Worm (Caenorhabditis elegans): ENCODE measurements around the gene F01G12.18.
A peak's percentile ranks its signal among the peaks of the same experiment; 100 is the strongest.

Gene F01G12.18

ce11 chrX:16398420-16398925, at the start of gene F01G12.18:
Gene F01G12.18, minus strand, starts transcription at chrX:16398470.
- TF ChIP-seq odd-2 (tag; optimal IDR thresholded peaks at IDR 0.05): no peak
- no peak for TF ChIP-seq ceh-45 (GFP tag; IDR thresholded peaks at IDR 0.05)
- no peak for TF ChIP-seq pax-1 (tag; optimal IDR thresholded peaks at IDR 0.05)
- TF ChIP-seq fkh-6 (tag; optimal IDR thresholded peaks at IDR 0.05): no peak
- TF ChIP-seq ceh-14 (tag; optimal IDR thresholded peaks at IDR 0.05): no peak
- no peak for TF ChIP-seq unc-86 (tag; optimal IDR thresholded peaks at IDR 0.05)
- TF ChIP-seq fkh-10 (GFP tag; optimal IDR thresholded peaks at IDR 0.05): no peak
- no peak for TF ChIP-seq syd-9 (tag; optimal IDR thresholded peaks at IDR 0.05)
- no peak for TF ChIP-seq unc-55 (GFP tag; optimal IDR thresholded peaks at IDR 0.05)
- no peak for TF ChIP-seq C08G9.2 (tag; optimal IDR thresholded peaks at IDR 0.05)
- TF ChIP-seq lin-11 (tag; optimal IDR thresholded peaks at IDR 0.05): no peak
- no peak for TF ChIP-seq pqm-1 (tag; optimal IDR thresholded peaks at IDR 0.05)
- TF ChIP-seq ceh-6 (GFP tag; optimal IDR thresholded peaks at IDR 0.05): no peak

- peak; percentile 74 for TF ChIP-seq ceh-34 (tag; optimal IDR thresholded peaks at IDR 0.05)
- TF ChIP-seq pax-1 (tag; optimal IDR thresholded peaks at IDR 0.05): no peak
- peak; percentile 16 for TF ChIP-seq ceh-19 (GFP tag; optimal IDR thresholded peaks at IDR 0.05)
Measured at ce11 chrX:16447116-16447515, 48.8 kb upstream of the F01G12.18 start.

- TF ChIP-seq unc-86 (tag; optimal IDR thresholded peaks at IDR 0.05) (no peak), lin-11 (tag; optimal IDR thresholded peaks at IDR 0.05) (no peak), hlh-6 (tag; optimal IDR thresholded peaks at IDR 0.05) (peak; percentile 38), K02D7.2 (tag; optimal IDR thresholded peaks at IDR 0.05) (no peak), fax-1 (tag; optimal IDR thresholded peaks at IDR 0.05) (no peak), nfya-1 (tag; optimal IDR thresholded peaks at IDR 0.05) (peak; percentile 87), F13H6.1 (tag; optimal IDR thresholded peaks at IDR 0.05) (peak; percentile 11), mec-3 (tag; optimal IDR thresholded peaks at IDR 0.05; ENCODE audit: borderline replicate concordance) (no peak), ceh-19 (GFP tag; optimal IDR thresholded peaks at IDR 0.05) (peak; percentile 73), pros-1 (tag; optimal IDR thresholded peaks at IDR 0.05) (peak; percentile 90), nhr-11 (tag; optimal IDR thresholded peaks at IDR 0.05) (no peak), hlh-13 (GFP tag; optimal IDR thresholded peaks at IDR 0.05) (no peak), ref-2 (tag; optimal IDR thresholded peaks at IDR 0.05) (peak; percentile 83), fkh-10 (GFP tag; optimal IDR thresholded peaks at IDR 0.05) (no peak), unc-3 (GFP tag; conservative IDR thresholded peaks at IDR 0.05) (no peak), unc-3 (tag; optimal IDR thresholded peaks at IDR 0.05) (no peak), zip-5 (tag; optimal IDR thresholded peaks at IDR 0.05) (no peak), eyg-1 (tag; optimal IDR thresholded peaks at IDR 0.05) (no peak), pag-3 (tag; optimal IDR thresholded peaks at IDR 0.05; ENCODE audit: borderline replicate concordance) (peak; percentile 19), rnt-1 (tag; optimal IDR thresholded peaks at IDR 0.05) (peak; percentile 14), ttx-3 (tag; optimal IDR thresholded peaks at IDR 0.05) (no peak), gmeb-2 (tag; optimal IDR thresholded peaks at IDR 0.05) (no peak), C38D4.7 (GFP tag; optimal IDR thresholded peaks at IDR 0.05) (no peak), hlh-15 (tag; optimal IDR thresholded peaks at IDR 0.05) (no peak), Y22D7AL.16 (tag; optimal IDR thresholded peaks at IDR 0.05) (no peak), ceh-30 (tag; optimal IDR thresholded peaks at IDR 0.05) (peak; percentile 40), ceh-48 (tag; optimal IDR thresholded peaks at IDR 0.05) (no peak), ceh-6 (GFP tag; optimal IDR thresholded peaks at IDR 0.05) (no peak), sox-4 (tag; optimal IDR thresholded peaks at IDR 0.05) (peak; percentile 48), hlh-30 (tag; optimal IDR thresholded peaks at IDR 0.05; ENCODE audit: insufficient read depth) (peak; percentile 84), dve-1 (tag; optimal IDR thresholded peaks at IDR 0.05) (peak; percentile 13), madf-2 (tag; optimal IDR thresholded peaks at IDR 0.05) (no peak), pax-1 (tag; optimal IDR thresholded peaks at IDR 0.05) (no peak), lim-6 (tag; optimal IDR thresholded peaks at IDR 0.05) (no peak), ceh-18 (tag; optimal IDR thresholded peaks at IDR 0.05) (peak; percentile 91), fkh-6 (tag; optimal IDR thresholded peaks at IDR 0.05) (no peak), pha-2 (tag; optimal IDR thresholded peaks at IDR 0.05) (no peak), sox-2 (GFP tag; IDR thresholded peaks at IDR 0.05) (no peak; the same call in 1 of the 2 replicates), ceh-31 (tag; optimal IDR thresholded peaks at IDR 0.05) (peak; percentile 91), ceh-24 (tag; optimal IDR thresholded peaks at IDR 0.05) (no peak)
Measured at ce11 chrX:16445793-16446248, 47.6 kb upstream of the F01G12.18 start, which contains the start of gene twf-2. Gene twf-2, plus strand, starts transcription at chrX:16446197.
